Worm (Caenorhabditis elegans) whole organism, L3 larva: ENCODE measurements around the gene R13A1.10.

ENCODE experiments used
- R02D3.7 ChIP-seq: fragments of 150-350 bp; optimal IDR thresholded peaks from 2 replicates; lab custom pipeline; 2014; ENCODE audit warnings: missing biosample characterization, missing genetic modification characterization
- ZK546.5 ChIP-seq: sonication (generic microtip); optimal IDR thresholded peaks from 2 replicates; lab custom pipeline; 2017; ENCODE audit warnings: missing biosample characterization, missing genetic modification characterization
- ceh-82 ChIP-seq: fragments of 150-350 bp; optimal IDR thresholded peaks from 2 replicates; lab custom pipeline; 2014; ENCODE audit warnings: missing biosample characterization, missing genetic modification characterization
- elt-1 ChIP-seq: fragments of 150-350 bp; optimal IDR thresholded peaks from 2 replicates; lab custom pipeline; 2014; ENCODE audit warnings: missing biosample characterization, missing genetic modification characterization
- elt-2 ChIP-seq: sonication (generic microtip); optimal IDR thresholded peaks from 2 replicates; lab custom pipeline; 2016; ENCODE audit warnings: missing genetic modification reagents, mild to moderate bottlenecking, missing genetic modification characterization, missing compliant biosample characterization
- elt-3 ChIP-seq, 3 experiments: fragments of 150-350 bp in 1 of 3; sonication (generic microtip) in 2 of 3; optimal IDR thresholded peaks; 2 replicates in 2 of 3; 4 replicates in 1 of 3; lab custom pipeline; 2014 to 2017; ENCODE audit warnings: missing biosample characterization in 3 of 3, missing genetic modification characterization in 3 of 3
- eor-1 ChIP-seq, 2 experiments: fragments of 150-350 bp; optimal IDR thresholded peaks; 2 replicates each; lab custom pipeline; 2014 to 2018; ENCODE audit warnings: missing biosample characterization in 2 of 2, missing genetic modification characterization in 2 of 2
- fkh-10 ChIP-seq: sonication (generic microtip); optimal IDR thresholded peaks from 2 replicates; lab custom pipeline; 2017; ENCODE audit warnings: missing biosample characterization, missing genetic modification reagents, missing genetic modification characterization
- fos-1 ChIP-seq: fragments of 150-350 bp; optimal IDR thresholded peaks from 2 replicates; lab custom pipeline; 2014; ENCODE audit warnings: missing biosample characterization, missing genetic modification characterization
- hmg-11 ChIP-seq: sonication (generic microtip); optimal IDR thresholded peaks from 2 replicates; lab custom pipeline; 2016; ENCODE audit warnings: missing genetic modification characterization, missing compliant biosample characterization
- lin-15B ChIP-seq: fragments of 150-350 bp; optimal IDR thresholded peaks from 2 replicates; lab custom pipeline; 2014; ENCODE audit warnings: missing biosample characterization, missing genetic modification characterization
- lsy-12 ChIP-seq: sonication (generic microtip); optimal IDR thresholded peaks from 2 replicates; lab custom pipeline; 2016; ENCODE audit warnings: mild to moderate bottlenecking, missing genetic modification characterization, missing compliant biosample characterization
- mdl-1 ChIP-seq: fragments of 150-350 bp; optimal IDR thresholded peaks from 2 replicates; lab custom pipeline; 2014; ENCODE audit warnings: missing biosample characterization, missing genetic modification characterization
- mml-1 ChIP-seq: fragments of 150-350 bp; sonication (generic microtip); optimal IDR thresholded peaks from 3 replicates; lab custom pipeline; 2014; ENCODE audit warnings: missing biosample characterization, missing genetic modification characterization
- nhr-11 ChIP-seq: fragments of 150-350 bp; optimal IDR thresholded peaks from 2 replicates; lab custom pipeline; 2014; ENCODE audit warnings: missing biosample characterization, missing genetic modification characterization
- nhr-23 ChIP-seq: fragments of 150-350 bp; optimal IDR thresholded peaks from 2 replicates; lab custom pipeline; 2014; ENCODE audit warnings: missing biosample characterization, missing genetic modification reagents, missing genetic modification characterization
- nhr-237 ChIP-seq: fragments of 150-350 bp; optimal IDR thresholded peaks from 2 replicates; lab custom pipeline; 2014; ENCODE audit warnings: missing biosample characterization, missing genetic modification characterization
- nhr-28 ChIP-seq: fragments of 150-350 bp; optimal IDR thresholded peaks from 2 replicates; lab custom pipeline; 2014; ENCODE audit warnings: missing biosample characterization, missing genetic modification characterization
- nhr-43 ChIP-seq: sonication (generic microtip); optimal IDR thresholded peaks from 2 replicates; lab custom pipeline; 2016; ENCODE audit warnings: mild to moderate bottlenecking, missing genetic modification characterization, missing compliant biosample characterization; ENCODE audit not compliant: poor library complexity, severe bottlenecking
- nhr-67 ChIP-seq: fragments of 150-350 bp; optimal IDR thresholded peaks from 2 replicates; lab custom pipeline; 2014; ENCODE audit warnings: missing biosample characterization, missing genetic modification characterization
- nhr-76 ChIP-seq: fragments of 150-350 bp; sonication (generic microtip); optimal IDR thresholded peaks from 5 replicates; lab custom pipeline; 2014; ENCODE audit warnings: missing biosample characterization, missing genetic modification characterization
- nhr-77 ChIP-seq: fragments of 150-350 bp; optimal IDR thresholded peaks from 2 replicates; lab custom pipeline; 2014; ENCODE audit warnings: missing biosample characterization, missing genetic modification characterization
- pha-4 ChIP-seq: fragments of 150-350 bp; optimal IDR thresholded peaks from 2 replicates; lab custom pipeline; 2014; ENCODE audit warnings: missing biosample characterization, missing genetic modification reagents, missing genetic modification characterization
- pqm-1 ChIP-seq: fragments of 150-350 bp; optimal IDR thresholded peaks from 2 replicates; lab custom pipeline; 2017; ENCODE audit warnings: missing biosample characterization, missing genetic modification characterization, inconsistent platforms
- sea-2 ChIP-seq: fragments of 150-350 bp; sonication (generic microtip); optimal IDR thresholded peaks from 4 replicates; lab custom pipeline; 2014; ENCODE audit warnings: missing biosample characterization, missing genetic modification reagents, missing genetic modification characterization
- tbx-2 ChIP-seq: sonication (generic microtip); optimal IDR thresholded peaks from 2 replicates; lab custom pipeline; 2016; ENCODE audit warnings: mild to moderate bottlenecking, missing genetic modification characterization, missing compliant biosample characterization
- unc-39 ChIP-seq: sonication (generic microtip); optimal IDR thresholded peaks from 4 replicates; lab custom pipeline; 2017; ENCODE audit warnings: missing biosample characterization, missing genetic modification characterization
- unc-62 ChIP-seq: fragments of 150-350 bp; sonication (generic microtip); optimal IDR thresholded peaks from 4 replicates; lab custom pipeline; 2014; ENCODE audit warnings: missing biosample characterization, missing genetic modification reagents, missing genetic modification characterization
- ztf-4 ChIP-seq: fragments of 150-350 bp; optimal IDR thresholded peaks from 2 replicates; lab custom pipeline; 2014; ENCODE audit warnings: missing biosample characterization, missing genetic modification characterization

Gene R13A1.10

ce11 chrIV:7227072-7227471, at the start of gene R13A1.10:
TSS of gene R13A1.10 (minus strand) at chrIV:7227172.
- no peak for TF ChIP-seq nhr-67 (tag; lab: Kevin White, UChicago)
- no peak for TF ChIP-seq elt-1 (tag; lab: Kevin White, UChicago)
- TF ChIP-seq nhr-237 (tag; lab: Kevin White, UChicago): no peak
- TF ChIP-seq, all 47 proteins: peak for 0

- TF ChIP-seq fkh-10 (GFP tag; lab: Kevin White, UChicago) (no peak), mml-1 (tag; lab: Kevin White, UChicago) (no peak), sea-2 (no peak), lsy-12 (no peak), nhr-67 (tag; lab: Kevin White, UChicago) (no peak), ztf-4 (tag; lab: Kevin White, UChicago) (no peak), nhr-11 (no peak), fos-1 (tag; lab: Kevin White, UChicago) (no peak)
Measured at ce11 chrIV:7276661-7277060, 49.7 kb upstream of the R13A1.10 start, which contains the start of gene C06E4.2. TSS of gene C06E4.2 (plus strand) at chrIV:7276961.

- TF ChIP-seq pha-4 (tag; lab: Kevin White, UChicago) (peak; percentile 21), ztf-4 (tag; lab: Kevin White, UChicago) (no peak), elt-2 (tag; lab: Kevin White, UChicago) (peak; percentile 25)
Measured at ce11 chrIV:7274969-7275548, 48.1 kb upstream of the R13A1.10 start.

ce11 chrIV:7263137-7263536, 36.2 kb upstream of the R13A1.10 start, which contains the start of gene glb-2:
TSS of gene glb-2 (minus strand) at chrIV:7263237.
- TF ChIP-seq ceh-82: no peak
- TF ChIP-seq, all 47 proteins: peak for 0

ce11 chrIV:7260587-7260986, 33.6 kb upstream of the R13A1.10 start, which contains the start of gene C06E4.3:
TSS of gene C06E4.3 (plus strand) at chrIV:7260875.
- no peak for TF ChIP-seq ceh-82
- TF ChIP-seq nhr-43 (tag; lab: Kevin White, UChicago): no peak
- TF ChIP-seq lsy-12: no peak
- peak; percentile 30 for TF ChIP-seq elt-2 (tag; lab: Kevin White, UChicago)
- TF ChIP-seq pqm-1 (tag; lab: Kevin White, UChicago): peak; percentile 48

- no peak for TF ChIP-seq nhr-76 (tag; lab: Kevin White, UChicago)
- no peak for TF ChIP-seq hmg-11 (tag; lab: Kevin White, UChicago)
- no peak for TF ChIP-seq fkh-10 (GFP tag; lab: Kevin White, UChicago)
- no peak for TF ChIP-seq pha-4 (tag; lab: Kevin White, UChicago)
- TF ChIP-seq pqm-1 (tag; lab: Kevin White, UChicago): peak; percentile 81
- no peak for TF ChIP-seq ceh-82
- TF ChIP-seq lin-15B (tag; lab: Kevin White, UChicago): peak; percentile 6
- no peak for TF ChIP-seq eor-1 (tag; optimal IDR thresholded peaks at IDR 0.05; lab: Kevin White, UChicago)
- no peak for TF ChIP-seq unc-39 (tag; lab: Kevin White, UChicago)
- TF ChIP-seq nhr-28 (tag; lab: Kevin White, UChicago): no peak
- peak; percentile 6 for TF ChIP-seq mdl-1 (tag; lab: Kevin White, UChicago)
- no peak for TF ChIP-seq nhr-11
- TF ChIP-seq nhr-43 (tag; lab: Kevin White, UChicago): no peak
- TF ChIP-seq unc-62 (GFP tag; lab: Kevin White, UChicago): no peak
- no peak for TF ChIP-seq R02D3.7
- no peak for TF ChIP-seq nhr-23 (tag; lab: Kevin White, UChicago)
- no peak for TF ChIP-seq tbx-2
- no peak for TF ChIP-seq ZK546.5
- TF ChIP-seq lsy-12: no peak
- peak; percentile 43 for TF ChIP-seq elt-2 (tag; lab: Kevin White, UChicago)
- no peak for TF ChIP-seq nhr-77 (tag; lab: Kevin White, UChicago)
- TF ChIP-seq elt-3 (tag; optimal IDR thresholded peaks at IDR 0.05; lab: Kevin White, UChicago): no peak
Measured at ce11 chrIV:7258253-7258652, 31.3 kb upstream of the R13A1.10 start, which contains the start of gene C06E4.6. TSS of gene C06E4.6 (minus strand) at chrIV:7258303.
